Worm (Caenorhabditis elegans) whole organism, mixed stage, embryonic: ENCODE data around the gene ZK370.6.

Experiments
- blmp-1 ChIP-seq: fragments of 150-350 bp; optimal IDR thresholded peaks from 2 replicates; lab custom pipeline; 2014; ENCODE audit warnings: missing biosample characterization, missing genetic modification characterization
- ces-1 ChIP-seq: fragments of 150-350 bp; optimal IDR thresholded peaks from 2 replicates; lab custom pipeline; 2014; ENCODE audit warnings: missing biosample characterization, missing genetic modification reagents, missing genetic modification characterization
- elt-1 ChIP-seq: sonication (generic microtip); optimal IDR thresholded peaks from 2 replicates; lab custom pipeline; 2017; ENCODE audit warnings: missing genetic modification characterization, mild to moderate bottlenecking, missing compliant biosample characterization, antibody characterized with exemption, moderate library complexity, borderline replicate concordance; ENCODE audit not compliant: insufficient read depth
- elt-3 ChIP-seq: fragments of 150-350 bp; optimal IDR thresholded peaks from 2 replicates; lab custom pipeline; 2014; ENCODE audit warnings: missing biosample characterization, missing genetic modification characterization
- hlh-1 ChIP-seq: fragments of 150-350 bp; optimal IDR thresholded peaks from 2 replicates; lab custom pipeline; 2014; ENCODE audit warnings: missing biosample characterization, missing genetic modification reagents, missing genetic modification characterization
- lin-13 ChIP-seq: fragments of 150-350 bp; optimal IDR thresholded peaks from 2 replicates; lab custom pipeline; 2014; ENCODE audit warnings: missing biosample characterization, missing genetic modification characterization
- lsy-2 ChIP-seq: fragments of 150-350 bp; optimal IDR thresholded peaks from 2 replicates; lab custom pipeline; 2014; ENCODE audit warnings: missing biosample characterization, missing genetic modification characterization
- mab-5 ChIP-seq: fragments of 150-350 bp; optimal IDR thresholded peaks from 2 replicates; lab custom pipeline; 2014; ENCODE audit warnings: missing biosample characterization, missing genetic modification characterization
- nhr-12 ChIP-seq: fragments of 150-350 bp; optimal IDR thresholded peaks from 2 replicates; lab custom pipeline; 2014; ENCODE audit warnings: missing biosample characterization, missing genetic modification characterization
- nhr-2 ChIP-seq: fragments of 150-350 bp; optimal IDR thresholded peaks from 2 replicates; lab custom pipeline; 2014; ENCODE audit warnings: missing biosample characterization, missing genetic modification characterization
- nhr-76 ChIP-seq: sonication (generic microtip); optimal IDR thresholded peaks from 2 replicates; lab custom pipeline; 2017; ENCODE audit warnings: missing biosample characterization, missing genetic modification characterization
- pha-4 ChIP-seq: fragments of 150-350 bp; optimal IDR thresholded peaks from 2 replicates; lab custom pipeline; 2018; ENCODE audit warnings: missing biosample characterization, missing genetic modification reagents, missing genetic modification characterization
- snpc-4 ChIP-seq: fragments of 150-350 bp; optimal IDR thresholded peaks from 2 replicates; lab custom pipeline; 2014; ENCODE audit warnings: missing biosample characterization, missing genetic modification characterization
- sptf-1 ChIP-seq: sonication (generic microtip); optimal IDR thresholded peaks from 2 replicates; lab custom pipeline; 2017; ENCODE audit warnings: mild to moderate bottlenecking, missing genetic modification characterization, moderate library complexity, missing compliant biosample characterization

DNA sequence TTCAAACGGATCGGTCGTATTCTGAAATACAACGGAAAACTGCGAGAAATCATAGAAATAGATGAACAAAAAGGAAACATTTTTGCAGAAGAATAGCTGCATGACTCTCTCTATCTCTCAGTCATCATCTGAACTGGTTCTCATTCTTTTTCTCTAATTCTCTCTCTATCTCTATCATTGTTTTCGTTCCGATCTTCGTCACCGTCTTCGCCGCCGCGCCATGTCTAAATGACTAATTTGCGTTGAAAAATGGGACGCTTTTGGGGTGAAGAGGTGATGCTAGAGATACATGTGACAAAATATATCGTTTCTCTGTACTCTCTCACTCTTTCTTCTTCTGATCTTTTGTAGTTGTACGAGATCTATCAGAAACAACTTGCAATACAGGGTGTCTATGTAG lies 36.8 kb upstream of the ZK370.6 start:
- TF ChIP-seq elt-1 (tag; lab: Kevin White, UChicago) (no peak), nhr-76 (tag; lab: Kevin White, UChicago) (no peak), pha-4 (tag; lab: Kevin White, UChicago) (no peak), mab-5 (tag; lab: Kevin White, UChicago) (no peak), nhr-12 (tag; lab: Kevin White, UChicago) (no peak), blmp-1 (tag; lab: Kevin White, UChicago) (no peak), lin-13 (tag; lab: Kevin White, UChicago) (no peak), elt-3 (no peak), sptf-1 (no peak), ces-1 (GFP tag; lab: Kevin White, UChicago) (no peak), nhr-2 (tag; lab: Kevin White, UChicago) (no peak), hlh-1 (tag; lab: Kevin White, UChicago) (no peak), snpc-4 (tag; lab: Kevin White, UChicago) (no peak), lsy-2 (tag; lab: Kevin White, UChicago) (no peak)
